Fruit fly (Drosophila melanogaster): Measurements from ENCODE around the gene CRMP.

The CRMP gene

DNA sequence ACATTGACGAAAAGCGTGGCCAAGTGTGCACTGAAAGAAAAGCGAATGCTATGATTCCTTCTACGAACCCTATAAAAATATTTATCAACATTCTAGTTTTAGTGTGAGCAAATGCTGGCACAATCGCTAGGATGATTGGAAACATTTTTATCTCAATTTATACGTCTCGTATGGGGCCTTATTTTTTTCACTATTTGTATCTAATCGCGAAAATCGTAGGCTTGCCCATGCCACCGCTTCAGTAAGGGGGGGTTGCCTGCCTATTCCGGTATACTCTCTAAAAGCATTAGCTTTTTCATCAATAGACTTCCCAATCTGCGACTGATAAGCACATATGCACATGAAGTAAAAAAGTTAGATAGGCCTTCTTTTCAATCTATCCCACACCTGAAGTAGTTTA lies 5.3 kb upstream of the CRMP start:
- TF ChIP-seq Hr96 (GFP tag; optimal IDR thresholded peaks at IDR 0.05) (peak; percentile 69), ovo (GFP tag; optimal IDR thresholded peaks at IDR 0.05) (no peak), toe (GFP tag; optimal IDR thresholded peaks at IDR 0.05) (no peak), CG33017 (tag; optimal IDR thresholded peaks at IDR 0.05) (peak; percentile 91), CG5204 (GFP tag; optimal IDR thresholded peaks at IDR 0.05) (no peak), cnc (optimal IDR thresholded peaks at IDR 0.05) (peak in 1 of 2 experiments; percentile 9), bab1 (GFP tag; optimal IDR thresholded peaks at IDR 0.05) (peak; percentile 62), Mnt (GFP tag; optimal IDR thresholded peaks at IDR 0.05) (peak; percentile 68), Clk (GFP tag; optimal IDR thresholded peaks at IDR 0.05) (peak; percentile 71), CG14711 (tag; optimal IDR thresholded peaks at IDR 0.05) (peak; percentile 89), kay (GFP tag; ENCODE audit: borderline replicate concordance) (no peak), pad (GFP tag; optimal IDR thresholded peaks at IDR 0.05) (peak; percentile 56), Crg-1 (GFP tag; optimal IDR thresholded peaks at IDR 0.05) (no peak), CG7045 (GFP tag; optimal IDR thresholded peaks at IDR 0.05) (peak; percentile 87), cic (GFP tag; optimal IDR thresholded peaks at IDR 0.05) (peak; percentile 88), CG11617 (GFP tag; optimal IDR thresholded peaks at IDR 0.05) (peak; percentile 80), CG12768 (GFP tag; optimal IDR thresholded peaks at IDR 0.05) (peak; percentile 87), tj (GFP tag; optimal IDR thresholded peaks at IDR 0.05) (peak; percentile 35), CG7101 (tag; optimal IDR thresholded peaks at IDR 0.05) (peak; percentile 89), CG1620 (GFP tag; optimal IDR thresholded peaks at IDR 0.05) (no peak)

DNA sequence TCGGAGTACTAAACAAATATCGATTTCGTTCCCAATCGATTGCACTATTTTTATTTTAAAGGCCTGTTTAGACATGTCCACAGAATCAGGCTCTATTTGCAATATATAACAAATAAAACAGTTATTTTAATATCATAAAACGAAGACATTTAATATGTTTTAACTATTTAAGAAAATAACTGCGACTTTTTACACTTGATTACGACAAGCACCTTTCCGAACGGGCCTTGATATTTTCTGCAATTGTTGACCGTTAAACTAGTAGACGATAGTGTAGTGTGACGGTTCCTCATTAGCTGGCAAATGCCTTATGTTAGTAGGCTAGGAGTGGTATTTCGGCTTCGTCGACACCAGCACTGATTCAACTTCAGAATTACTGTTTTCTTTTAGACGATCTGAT lies 2.3 kb upstream of the CRMP start, which contains the start of the genes CG2931 and Rheb:
Gene CG2931, minus strand, starts transcription at position 26 of the 400 bp plus-strand sequence.
Gene Rheb, plus strand, starts transcription at position 332 of the 400 bp plus-strand sequence.
- TF ChIP-seq pad (GFP tag; optimal IDR thresholded peaks at IDR 0.05) = peak; percentile 42
- no peak for TF ChIP-seq toe (GFP tag; optimal IDR thresholded peaks at IDR 0.05)
- TF ChIP-seq kay (GFP tag; ENCODE audit: borderline replicate concordance) = no peak
- peak; percentile 44 for TF ChIP-seq CG12768 (GFP tag; optimal IDR thresholded peaks at IDR 0.05)
- no peak for TF ChIP-seq CG5204 (GFP tag; optimal IDR thresholded peaks at IDR 0.05)
- TF ChIP-seq Mnt (GFP tag; optimal IDR thresholded peaks at IDR 0.05) = peak; percentile 77
- no peak for TF ChIP-seq cnc (optimal IDR thresholded peaks at IDR 0.05)
- peak; percentile 69 for TF ChIP-seq ovo (GFP tag; optimal IDR thresholded peaks at IDR 0.05)
- TF ChIP-seq Hr96 (GFP tag; optimal IDR thresholded peaks at IDR 0.05) = peak; percentile 64
- TF ChIP-seq tj (GFP tag; optimal IDR thresholded peaks at IDR 0.05) = peak; percentile 57
- TF ChIP-seq CG1620 (GFP tag; optimal IDR thresholded peaks at IDR 0.05) = peak; percentile 81
- TF ChIP-seq Crg-1 (GFP tag; optimal IDR thresholded peaks at IDR 0.05) = no peak
- peak; percentile 13 for TF ChIP-seq cic (GFP tag; optimal IDR thresholded peaks at IDR 0.05)
- TF ChIP-seq CG7101 (tag; optimal IDR thresholded peaks at IDR 0.05) = peak; percentile 70
- TF ChIP-seq CG33017 (tag; optimal IDR thresholded peaks at IDR 0.05) = peak; percentile 35
- peak; percentile 44 for TF ChIP-seq Clk (GFP tag; optimal IDR thresholded peaks at IDR 0.05)
- peak; percentile 65 for TF ChIP-seq CG14711 (tag; optimal IDR thresholded peaks at IDR 0.05)
- peak; percentile 85 for TF ChIP-seq bab1 (GFP tag; optimal IDR thresholded peaks at IDR 0.05)
- TF ChIP-seq CG11617 (GFP tag; optimal IDR thresholded peaks at IDR 0.05) = peak; percentile 66
- peak; percentile 36 for TF ChIP-seq CG7045 (GFP tag; optimal IDR thresholded peaks at IDR 0.05)

DNA sequence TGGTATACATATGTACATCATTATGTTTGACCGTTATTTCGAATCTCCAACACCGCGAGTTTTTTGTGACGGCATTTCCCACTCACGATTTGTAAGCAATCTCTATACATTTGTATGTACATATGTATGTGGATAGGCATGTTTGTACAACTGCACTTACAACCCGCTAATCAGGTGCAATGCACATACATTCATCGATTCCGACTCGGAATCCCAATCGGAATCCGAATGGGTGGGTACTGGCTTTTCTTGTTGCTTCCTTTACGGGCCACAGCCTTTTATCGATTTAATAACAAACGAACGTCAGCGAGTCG lies 486 bp downstream of the CRMP start:
- TF ChIP-seq cic (GFP tag; optimal IDR thresholded peaks at IDR 0.05) (peak; percentile 66), pad (GFP tag; optimal IDR thresholded peaks at IDR 0.05) (no peak)

DNA sequence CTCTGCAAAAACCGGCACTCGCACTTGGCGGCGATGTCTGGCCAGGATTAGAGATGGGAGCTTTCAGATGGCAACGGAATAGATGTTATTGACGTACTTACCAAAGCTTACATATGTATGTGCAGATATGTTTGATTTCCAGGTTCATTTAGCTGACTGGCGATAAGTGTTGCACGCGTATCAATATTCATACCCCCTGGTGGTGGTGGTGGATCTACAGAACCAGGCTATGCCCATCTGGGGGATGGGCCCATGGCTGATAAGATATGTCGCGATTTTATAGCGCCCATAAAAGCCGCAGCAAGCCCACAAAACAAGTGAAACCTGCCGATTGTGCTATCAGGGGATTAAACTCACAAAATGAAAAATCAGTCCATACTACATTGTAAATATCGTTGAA lies 848 bp downstream of the CRMP start:
- peak; percentile 45 for TF ChIP-seq cic (GFP tag; optimal IDR thresholded peaks at IDR 0.05)
- no peak for TF ChIP-seq bab1 (GFP tag; optimal IDR thresholded peaks at IDR 0.05)

DNA sequence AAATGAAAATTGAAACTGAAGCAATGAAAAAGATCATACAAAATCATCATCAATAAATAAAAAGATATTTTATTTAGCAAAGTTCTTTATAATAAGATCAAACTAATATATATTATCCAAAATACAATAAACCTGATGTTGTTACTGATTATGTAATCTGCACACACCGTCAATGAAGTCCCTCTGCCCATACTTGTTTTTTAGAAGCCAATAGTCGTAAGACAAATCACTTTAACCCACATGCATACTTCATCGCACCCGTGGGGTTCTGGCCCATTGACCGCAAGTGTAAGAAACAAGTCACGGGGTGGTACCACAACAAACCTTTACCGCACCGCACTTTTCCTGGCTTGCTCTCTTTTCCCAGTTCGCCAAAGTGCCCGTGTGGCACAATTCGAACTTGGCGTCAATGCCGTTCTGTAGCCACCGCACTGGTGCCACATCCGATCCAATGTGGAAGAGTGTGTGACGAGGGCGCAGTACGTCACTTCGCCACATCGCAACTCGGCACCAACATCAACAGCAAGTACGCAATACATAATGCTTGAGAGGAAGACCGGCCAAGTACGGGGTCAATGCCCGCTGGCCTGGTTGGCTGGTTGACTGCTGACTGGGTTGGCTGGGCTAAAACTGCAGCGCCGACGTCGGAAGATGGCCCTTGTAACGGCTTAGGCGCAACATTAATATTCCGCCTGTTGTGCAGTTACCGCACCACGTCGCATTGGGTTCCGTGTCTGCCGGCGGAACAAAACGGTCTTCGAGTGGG lies 2.2 kb downstream of the CRMP start:
- TF ChIP-seq CG5204 (GFP tag; optimal IDR thresholded peaks at IDR 0.05) (no peak), Mnt (GFP tag; optimal IDR thresholded peaks at IDR 0.05) (no peak), tj (GFP tag; optimal IDR thresholded peaks at IDR 0.05) (peak; percentile 61), cic (GFP tag; optimal IDR thresholded peaks at IDR 0.05) (no peak), CG12768 (GFP tag; optimal IDR thresholded peaks at IDR 0.05) (no peak)

DNA sequence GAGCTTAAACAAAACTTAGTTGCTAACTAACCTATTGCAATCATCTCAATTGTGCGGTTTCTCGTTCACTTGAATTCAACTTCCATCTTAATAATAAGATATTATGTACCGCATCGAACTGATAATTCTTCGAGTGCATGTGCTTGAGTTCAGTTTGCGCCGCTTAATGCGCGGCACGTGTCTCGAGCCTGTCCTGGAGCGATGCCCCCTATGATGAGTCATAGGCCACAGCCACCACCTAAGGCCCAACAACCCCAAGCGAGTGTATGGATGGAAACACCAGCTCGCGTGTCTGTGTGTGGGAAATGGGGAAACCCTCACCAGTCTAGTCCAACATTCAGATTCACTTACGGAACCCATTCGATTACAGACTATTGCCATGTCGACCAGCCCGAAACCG lies 3.0 kb downstream of the CRMP start:
- no peak for TF ChIP-seq Crg-1 (GFP tag; optimal IDR thresholded peaks at IDR 0.05)
- no peak for TF ChIP-seq cnc (optimal IDR thresholded peaks at IDR 0.05)
- no peak for TF ChIP-seq CG1620 (GFP tag; optimal IDR thresholded peaks at IDR 0.05)
- TF ChIP-seq toe (GFP tag; optimal IDR thresholded peaks at IDR 0.05) = no peak
- no peak for TF ChIP-seq cic (GFP tag; optimal IDR thresholded peaks at IDR 0.05)
- no peak for TF ChIP-seq kay (GFP tag; ENCODE audit: borderline replicate concordance)
- TF ChIP-seq CG7101 (tag; optimal IDR thresholded peaks at IDR 0.05) = no peak
- TF ChIP-seq Hr96 (GFP tag; optimal IDR thresholded peaks at IDR 0.05) = no peak
- no peak for TF ChIP-seq CG14711 (tag; optimal IDR thresholded peaks at IDR 0.05)
- TF ChIP-seq Mnt (GFP tag; optimal IDR thresholded peaks at IDR 0.05) = no peak
- no peak for TF ChIP-seq tj (GFP tag; optimal IDR thresholded peaks at IDR 0.05)
- no peak for TF ChIP-seq ovo (GFP tag; optimal IDR thresholded peaks at IDR 0.05)
- TF ChIP-seq bab1 (GFP tag; optimal IDR thresholded peaks at IDR 0.05) = no peak
- no peak for TF ChIP-seq pad (GFP tag; optimal IDR thresholded peaks at IDR 0.05)
- no peak for TF ChIP-seq CG7045 (GFP tag; optimal IDR thresholded peaks at IDR 0.05)
- no peak for TF ChIP-seq CG11617 (GFP tag; optimal IDR thresholded peaks at IDR 0.05)
- no peak for TF ChIP-seq CG33017 (tag; optimal IDR thresholded peaks at IDR 0.05)
- no peak for TF ChIP-seq CG12768 (GFP tag; optimal IDR thresholded peaks at IDR 0.05)
- TF ChIP-seq CG5204 (GFP tag; optimal IDR thresholded peaks at IDR 0.05) = no peak
- TF ChIP-seq Clk (GFP tag; optimal IDR thresholded peaks at IDR 0.05) = no peak

Measured in whole organism, adult.